Worm (Caenorhabditis elegans) whole organism, late embryonic: ENCODE results near the gene nsun-1.

ENCODE experiments used
- K09A11.1 ChIP-seq: sonication (generic microtip); optimal IDR thresholded peaks from 2 replicates; lab custom pipeline; 2017; ENCODE audit warnings: antibody characterized with exemption, mild to moderate bottlenecking, missing genetic modification characterization, missing compliant biosample characterization; ENCODE audit not compliant: insufficient read depth
- odd-2 ChIP-seq: sonication (generic microtip); optimal IDR thresholded peaks from 2 replicates; lab custom pipeline; 2017; ENCODE audit warnings: antibody characterized with exemption, mild to moderate bottlenecking, missing genetic modification characterization, missing compliant biosample characterization
- pag-3 ChIP-seq: sonication (generic microtip); optimal IDR thresholded peaks from 2 replicates; lab custom pipeline; 2016; ENCODE audit warnings: missing compliant biosample characterization, missing genetic modification characterization, borderline replicate concordance

ce11 chrII:475890-476420, at the start of gene nsun-1:
- TF ChIP-seq pag-3 (tag; lab: Kevin White, UChicago) (no peak), K09A11.1 (tag; lab: Kevin White, UChicago) (no peak), odd-2 (tag; lab: Kevin White, UChicago) (no peak)
